Fruit fly (Drosophila melanogaster) S2 (cell line): ENCODE data around the gene CG1737.

ENCODE experiments used
- CG8478 ChIP-seq: fragments of >200 bp; optimal IDR thresholded peaks from 2 replicates; lab custom pipeline; 2018
- CTCF ChIP-seq, 2 experiments: fragments of >200 bp; optimal IDR thresholded peaks; 2 replicates each; lab custom pipeline; 2018

DNA sequence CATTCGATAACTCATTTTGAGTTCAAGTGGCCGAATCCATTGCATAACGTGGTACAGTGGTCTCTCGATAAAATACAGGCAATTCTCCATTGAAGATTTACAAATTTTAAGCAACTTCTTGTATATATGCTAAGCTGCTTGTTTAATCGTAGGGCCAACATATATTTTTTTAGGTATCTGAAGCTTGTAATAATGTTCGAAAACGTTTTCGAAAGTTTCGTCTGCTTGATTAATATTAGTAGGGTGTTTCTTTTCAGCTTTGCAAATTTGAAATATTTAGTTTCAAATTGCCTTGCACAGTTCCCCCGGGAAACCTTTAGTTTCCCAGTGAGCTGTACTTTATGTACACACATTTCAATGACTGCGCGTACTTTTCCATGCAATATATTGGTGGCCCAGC lies 29.3 kb downstream of the CG1737 start:
- no peak for TF ChIP-seq CG8478 (lab: Kevin White, UChicago)
- no peak for TF ChIP-seq CTCF (optimal IDR thresholded peaks at IDR 0.05; lab: Kevin White, UChicago)
